Fruit fly (Drosophila melanogaster): ENCODE results near the gene CG44954.

CG44954 gene

DNA sequence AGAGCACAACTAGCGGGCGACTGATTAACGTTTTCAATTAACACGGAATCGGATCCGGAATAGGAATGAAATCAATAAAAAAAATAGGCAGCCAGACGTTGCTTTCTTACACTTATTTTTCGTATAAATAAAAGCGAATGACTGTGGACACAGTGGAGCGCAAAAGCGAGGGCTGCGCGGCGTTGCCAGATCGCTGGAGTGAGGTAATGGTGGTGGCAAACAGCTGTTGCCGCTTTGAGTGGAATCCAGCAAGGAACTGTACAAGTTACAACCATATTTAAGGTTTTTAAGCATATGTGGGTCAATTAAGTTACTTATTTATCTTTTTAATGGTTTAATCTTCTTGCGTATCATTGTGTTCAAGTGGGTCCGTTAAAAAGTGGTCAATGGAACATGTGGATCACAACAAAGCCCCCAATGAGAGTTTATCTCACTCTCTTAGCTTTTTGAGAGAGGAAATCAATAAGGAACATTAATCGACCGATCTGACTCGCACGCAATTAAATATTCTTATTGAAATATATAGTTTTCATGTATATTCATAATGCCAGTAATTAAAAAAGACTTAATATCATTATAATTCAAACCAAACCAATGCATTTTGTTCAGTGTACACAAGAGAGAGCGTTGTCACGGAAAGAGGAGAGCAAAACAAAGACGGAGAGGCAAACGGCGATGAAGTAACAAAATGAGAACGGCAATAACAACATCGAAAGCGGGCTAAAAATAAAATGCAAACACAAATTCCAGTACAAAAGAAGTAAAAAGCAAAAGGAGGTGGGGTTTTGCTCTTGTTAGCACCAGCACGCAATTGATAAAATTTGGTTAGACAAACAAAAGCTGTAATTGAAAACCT, 21.3 kb downstream of the CG44954 start (continued):
- TF ChIP-seq run (tag; optimal IDR thresholded peaks at IDR 0.05) (peak; percentile 91), Hr3 (GFP tag; optimal IDR thresholded peaks at IDR 0.05) (peak; percentile 86), lab (GFP tag; optimal IDR thresholded peaks at IDR 0.05) (peak; percentile 94), Atf3 (GFP tag; optimal IDR thresholded peaks at IDR 0.05) (peak; percentile 85), gem (tag; optimal IDR thresholded peaks at IDR 0.05) (peak; percentile 96), Lhr (GFP tag; optimal IDR thresholded peaks at IDR 0.05) (peak; percentile 54), CG8281 (tag; optimal IDR thresholded peaks at IDR 0.05) (peak; percentile 63), CG8359 (GFP tag; optimal IDR thresholded peaks at IDR 0.05; ENCODE audit: borderline replicate concordance) (peak; percentile 53), inv (GFP tag; IDR thresholded peaks at IDR 0.05; ENCODE audit: partially characterized antibody) (0 out of 2 replicates have a peak, but pooled peaks have one; percentile 31), Nf-YA (GFP tag; IDR thresholded peaks at IDR 0.05) (peak; percentile 90), CG10267 (tag; optimal IDR thresholded peaks at IDR 0.05) (peak; percentile 88), Ravus (GFP tag; IDR thresholded peaks at IDR 0.05) (peak; percentile 70), unpg (GFP tag; optimal IDR thresholded peaks at IDR 0.05) (peak; percentile 95), eyg (GFP tag; optimal IDR thresholded peaks at IDR 0.05) (peak; percentile 72), dmrt99B (tag; optimal IDR thresholded peaks at IDR 0.05) (peak; percentile 93), CG14014 (GFP tag; IDR thresholded peaks at IDR 0.05) (peak; percentile 93), Blimp-1 (GFP tag; optimal IDR thresholded peaks at IDR 0.05) (peak; percentile 89), CG15073 (GFP tag; optimal IDR thresholded peaks at IDR 0.05) (no peak), sisA (GFP tag; IDR thresholded peaks at IDR 0.05) (peak; percentile 89), ato (GFP tag; IDR thresholded peaks at IDR 0.05; ENCODE audit: partially characterized antibody) (no peak), exex (tag; optimal IDR thresholded peaks at IDR 0.05) (peak; percentile 31), CG11085 (GFP tag; IDR thresholded peaks at IDR 0.05) (peak; percentile 84), corto (GFP tag; optimal IDR thresholded peaks at IDR 0.05) (peak; percentile 79), Vsx1 (GFP tag; optimal IDR thresholded peaks at IDR 0.05) (peak; percentile 80), Mrtf (GFP tag; IDR thresholded peaks at IDR 0.05) (peak; percentile 87), Poxn (GFP tag; IDR thresholded peaks at IDR 0.05) (peak; percentile 77), CG32767 (GFP tag; IDR thresholded peaks at IDR 0.05) (peak; percentile 89), Sox102F (GFP tag; optimal IDR thresholded peaks at IDR 0.05) (peak; percentile 92), CG2120 (GFP tag; optimal IDR thresholded peaks at IDR 0.05) (peak; percentile 94), CG12236 (GFP tag; optimal IDR thresholded peaks at IDR 0.05) (peak; percentile 74), CG15269 (tag; optimal IDR thresholded peaks at IDR 0.05) (peak; percentile 90), CkIIα-i1 (GFP tag; IDR thresholded peaks at IDR 0.05) (peak; percentile 55; the same call in 1 of the 2 replicates), CG2129 (GFP tag; IDR thresholded peaks at IDR 0.05; ENCODE audit: partially characterized antibody) (no peak), CG5245 (GFP tag; optimal IDR thresholded peaks at IDR 0.05) (peak; percentile 90), Dref (GFP tag; IDR thresholded peaks at IDR 0.05) (no peak), zf30C (GFP tag; optimal IDR thresholded peaks at IDR 0.05) (peak; percentile 92), CG14965 (GFP tag; optimal IDR thresholded peaks at IDR 0.05; ENCODE audit: borderline replicate concordance) (peak; percentile 43), TFAM (GFP tag; optimal IDR thresholded peaks at IDR 0.05) (peak; percentile 63), onecut (GFP tag; IDR thresholded peaks at IDR 0.05) (peak; percentile 92), Rfx (GFP tag; IDR thresholded peaks at IDR 0.05) (peak; percentile 95), CG10565 (GFP tag; optimal IDR thresholded peaks at IDR 0.05) (no peak), pzg (GFP tag; optimal IDR thresholded peaks at IDR 0.05) (peak; percentile 2), CG12744 (GFP tag; optimal IDR thresholded peaks at IDR 0.05) (peak; percentile 89), cas (GFP tag; IDR thresholded peaks at IDR 0.05) (peak; percentile 84), tin (GFP tag; optimal IDR thresholded peaks at IDR 0.05) (peak; percentile 91), CG33213 (GFP tag; optimal IDR thresholded peaks at IDR 0.05) (peak; percentile 77)
